Worm (Caenorhabditis elegans): ENCODE data around the gene Y38A10A.7.

- no peak for TF ChIP-seq ztf-23 (GFP tag; IDR thresholded peaks at IDR 0.05)
- TF ChIP-seq cog-1 (tag; optimal IDR thresholded peaks at IDR 0.05) = no peak
- no peak for TF ChIP-seq flt-1 (GFP tag; IDR thresholded peaks at IDR 0.05)
- TF ChIP-seq T22C8.4 (GFP tag; IDR thresholded peaks at IDR 0.05) = no peak
- no peak for TF ChIP-seq klf-2 (GFP tag; conservative IDR thresholded peaks at IDR 0.05)
- TF ChIP-seq med-1 (GFP tag; optimal IDR thresholded peaks at IDR 0.05; ENCODE audit: insufficient read depth) = no peak
- TF ChIP-seq ref-1 (GFP tag; conservative IDR thresholded peaks at IDR 0.05) = no peak
- TF ChIP-seq ztf-29 (GFP tag; IDR thresholded peaks at IDR 0.05) = no peak
- no peak for TF ChIP-seq tab-1 (GFP tag; IDR thresholded peaks at IDR 0.05)
Measured at ce11 chrV:6103429-6103828, 7.4 kb downstream of the Y38A10A.7 start, which contains the start of gene Y38A10A.11.

Data from whole organism, midembryonic.